Fruit fly (Drosophila melanogaster): ENCODE measurements around the gene CG5421.

- TF ChIP-seq Ets98B (GFP tag; IDR thresholded peaks at IDR 0.05) (no peak), CG10348 (GFP tag; IDR thresholded peaks at IDR 0.05) (no peak), rn (GFP tag; IDR thresholded peaks at IDR 0.05) (no peak), CG4496 (GFP tag; IDR thresholded peaks at IDR 0.05) (no peak), CG12605 (GFP tag; IDR thresholded peaks at IDR 0.05) (no peak), CG34367 (tag; optimal IDR thresholded peaks at IDR 0.05) (no peak), CG13204 (GFP tag; optimal IDR thresholded peaks at IDR 0.05) (no peak)
Observed at dm6 chr2L:12453192-12453800, 5.4 kb upstream of the CG5421 start, which contains the start of gene CG5418.

Measured in whole organism, pupa.